Fruit fly (Drosophila melanogaster) Kc167 (cell line): ENCODE data around the gene org-1.

Source experiments
- Myc ChIP-seq: fragments of >200 bp; optimal IDR thresholded peaks from 2 replicates; lab custom pipeline; 2017; ENCODE audit warnings: missing external identifiers
- Sin3A ChIP-seq: fragments of >200 bp; optimal IDR thresholded peaks from 2 replicates; lab custom pipeline; 2018; ENCODE audit warnings: missing external identifiers
- h ChIP-seq: fragments of >200 bp; optimal IDR thresholded peaks from 3 replicates; lab custom pipeline; 2018; ENCODE audit warnings: missing external identifiers
- psq ChIP-seq: fragments of >200 bp; optimal IDR thresholded peaks from 2 replicates; lab custom pipeline; 2017; ENCODE audit warnings: missing external identifiers
- ttk ChIP-seq: sonication (Bioruptor generic); optimal IDR thresholded peaks from 2 replicates; lab custom pipeline; 2017; ENCODE audit warnings: missing external identifiers

dm6 chrX:8457532-8457931 lies 2.7 kb upstream of the org-1 start, which contains the start of gene CG32713:
- TF ChIP-seq h (lab: Kevin White, UChicago) (no peak), psq (lab: Kevin White, UChicago) (no peak), Sin3A (lab: Kevin White, UChicago) (no peak), Myc (lab: Kevin White, UChicago) (no peak), ttk (no peak)
